Fruit fly (Drosophila melanogaster): ENCODE results near the gene EndoGI.
A peak's percentile ranks its signal among the peaks of the same experiment; 100 is the strongest.

EndoGI gene

DNA sequence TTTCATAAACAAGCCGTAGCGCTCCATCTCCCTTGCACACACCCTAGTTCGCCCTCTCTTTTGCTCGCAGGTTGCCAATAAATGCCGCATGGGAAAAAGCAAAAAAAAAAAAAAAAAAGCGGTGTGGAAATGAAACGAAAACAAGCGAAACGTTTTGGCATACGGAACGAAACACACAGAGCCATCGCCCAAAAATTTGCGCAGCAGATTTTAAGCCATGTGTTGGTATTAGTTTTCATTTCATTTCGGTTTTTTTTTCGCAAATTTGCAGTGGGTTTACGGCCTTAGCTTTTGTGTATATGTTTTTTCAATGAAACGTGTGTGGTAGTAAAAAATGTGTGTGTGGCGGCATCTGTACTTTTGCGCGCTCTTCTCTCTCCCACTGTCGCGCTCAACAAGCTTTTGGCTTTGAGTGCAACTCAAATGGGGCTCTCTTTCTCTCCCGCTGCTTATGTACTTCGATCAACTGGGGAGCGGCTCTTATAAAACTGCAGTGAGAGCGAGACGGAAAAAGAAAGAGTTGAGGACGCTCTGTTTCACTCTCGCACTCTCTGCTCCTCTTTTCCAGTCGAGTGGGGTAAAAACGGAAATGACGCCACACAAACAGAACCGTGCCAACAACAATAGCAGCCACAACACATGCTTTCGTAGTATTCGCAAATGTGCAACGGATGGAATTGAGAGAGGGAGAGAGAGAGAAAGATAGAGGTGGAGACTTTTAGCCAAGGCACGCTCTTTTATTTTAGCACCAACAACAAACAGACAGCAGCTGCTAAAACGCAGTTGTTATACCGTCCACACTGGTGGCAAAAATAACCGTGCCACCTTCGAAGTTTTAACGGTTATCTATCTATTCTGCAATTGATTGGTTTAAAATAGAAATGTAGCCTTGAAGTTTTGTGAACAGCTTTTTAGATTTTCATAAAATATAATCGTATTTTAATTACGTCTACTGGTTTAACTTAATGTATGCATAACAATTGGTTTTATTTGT is 27.1 kb downstream of the EndoGI start:
- TF ChIP-seq CG1620 (GFP tag; optimal IDR thresholded peaks at IDR 0.05) (peak; percentile 22), CG14711 (tag; optimal IDR thresholded peaks at IDR 0.05) (peak; percentile 57), Hr96 (GFP tag; optimal IDR thresholded peaks at IDR 0.05) (peak; percentile 15), CG5204 (GFP tag; optimal IDR thresholded peaks at IDR 0.05) (peak; percentile 77), cnc (optimal IDR thresholded peaks at IDR 0.05) (no peak), CG7045 (GFP tag; optimal IDR thresholded peaks at IDR 0.05) (peak; percentile 72), Clk (GFP tag; optimal IDR thresholded peaks at IDR 0.05) (peak; percentile 62), CG12768 (GFP tag; optimal IDR thresholded peaks at IDR 0.05) (peak; percentile 81), Mnt (GFP tag; optimal IDR thresholded peaks at IDR 0.05) (peak; percentile 94), kay (GFP tag; ENCODE audit: borderline replicate concordance) (peak; percentile 97), ovo (GFP tag; optimal IDR thresholded peaks at IDR 0.05) (peak; percentile 25), tj (GFP tag; optimal IDR thresholded peaks at IDR 0.05) (peak; percentile 42), bab1 (GFP tag; optimal IDR thresholded peaks at IDR 0.05) (peak; percentile 76), pad (GFP tag; optimal IDR thresholded peaks at IDR 0.05) (peak; percentile 100), toe (GFP tag; optimal IDR thresholded peaks at IDR 0.05) (no peak), cic (GFP tag; optimal IDR thresholded peaks at IDR 0.05) (peak; percentile 100), CG7101 (tag; optimal IDR thresholded peaks at IDR 0.05) (peak; percentile 70), Crg-1 (GFP tag; optimal IDR thresholded peaks at IDR 0.05) (peak; percentile 54), CG33017 (tag; optimal IDR thresholded peaks at IDR 0.05) (peak; percentile 79), CG11617 (GFP tag; optimal IDR thresholded peaks at IDR 0.05) (peak; percentile 53)

DNA sequence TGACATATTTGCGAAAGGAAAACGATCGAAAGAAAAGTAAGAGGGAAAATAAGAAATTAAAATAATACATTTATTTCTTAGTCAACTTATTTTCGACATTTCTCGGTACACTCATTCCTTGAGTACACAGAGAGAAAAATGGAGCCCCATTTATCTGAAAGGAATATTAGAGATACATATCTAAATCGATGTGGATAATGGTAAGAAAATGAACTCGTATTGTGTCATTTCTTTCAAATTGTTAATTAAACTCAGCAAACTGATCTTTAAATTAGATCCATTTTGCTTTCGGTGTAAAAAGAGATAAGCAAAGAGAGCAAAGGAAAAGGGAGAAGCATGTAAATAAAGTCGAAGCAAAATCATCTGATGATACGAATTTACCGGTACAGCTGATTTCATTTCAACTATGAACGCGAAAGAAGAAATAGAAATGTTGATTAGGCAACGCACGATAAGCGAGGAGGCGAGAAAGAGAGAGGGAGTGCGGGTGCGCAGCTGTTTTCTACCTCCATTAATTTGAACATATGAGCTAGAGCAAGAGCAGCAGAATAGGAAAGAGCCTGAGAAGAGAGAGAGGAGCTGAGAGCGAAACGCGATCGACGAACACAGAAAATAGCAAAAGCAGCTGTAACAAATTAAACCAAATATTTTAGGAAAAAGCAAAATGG is 28.3 kb downstream of the EndoGI start:
- TF ChIP-seq CG12768 (GFP tag; optimal IDR thresholded peaks at IDR 0.05): peak; percentile 6
- TF ChIP-seq tj (GFP tag; optimal IDR thresholded peaks at IDR 0.05): no peak
- peak; percentile 83 for TF ChIP-seq CG7101 (tag; optimal IDR thresholded peaks at IDR 0.05)
- peak; percentile 45 for TF ChIP-seq CG5204 (GFP tag; optimal IDR thresholded peaks at IDR 0.05)
- TF ChIP-seq kay (GFP tag; ENCODE audit: borderline replicate concordance): peak; percentile 90
- peak; percentile 22 for TF ChIP-seq toe (GFP tag; optimal IDR thresholded peaks at IDR 0.05)
- TF ChIP-seq CG7045 (GFP tag; optimal IDR thresholded peaks at IDR 0.05): peak; percentile 35
- TF ChIP-seq Mnt (GFP tag; optimal IDR thresholded peaks at IDR 0.05): peak; percentile 21
- TF ChIP-seq ovo (GFP tag; optimal IDR thresholded peaks at IDR 0.05): no peak
- peak; percentile 30 for TF ChIP-seq CG1620 (GFP tag; optimal IDR thresholded peaks at IDR 0.05)
- no peak for TF ChIP-seq Crg-1 (GFP tag; optimal IDR thresholded peaks at IDR 0.05)
- TF ChIP-seq pad (GFP tag; optimal IDR thresholded peaks at IDR 0.05): no peak
- no peak for TF ChIP-seq cnc (optimal IDR thresholded peaks at IDR 0.05)
- no peak for TF ChIP-seq cic (GFP tag; optimal IDR thresholded peaks at IDR 0.05)
- TF ChIP-seq Clk (GFP tag; optimal IDR thresholded peaks at IDR 0.05): peak; percentile 54
- peak; percentile 62 for TF ChIP-seq bab1 (GFP tag; optimal IDR thresholded peaks at IDR 0.05)
- peak; percentile 86 for TF ChIP-seq CG33017 (tag; optimal IDR thresholded peaks at IDR 0.05)
- TF ChIP-seq CG14711 (tag; optimal IDR thresholded peaks at IDR 0.05): peak; percentile 86

- TF ChIP-seq bab1 (GFP tag; optimal IDR thresholded peaks at IDR 0.05) (peak; percentile 66), toe (GFP tag; optimal IDR thresholded peaks at IDR 0.05) (no peak), CG7101 (tag; optimal IDR thresholded peaks at IDR 0.05) (peak; percentile 75), kay (GFP tag; ENCODE audit: borderline replicate concordance) (peak; percentile 24), CG5204 (GFP tag; optimal IDR thresholded peaks at IDR 0.05) (peak; percentile 52), pad (GFP tag; optimal IDR thresholded peaks at IDR 0.05) (peak; percentile 84), ovo (GFP tag; optimal IDR thresholded peaks at IDR 0.05) (peak; percentile 51), CG1620 (GFP tag; optimal IDR thresholded peaks at IDR 0.05) (no peak), Hr96 (GFP tag; optimal IDR thresholded peaks at IDR 0.05) (no peak), cic (GFP tag; optimal IDR thresholded peaks at IDR 0.05) (peak; percentile 87), CG14711 (tag; optimal IDR thresholded peaks at IDR 0.05) (peak; percentile 64), cnc (optimal IDR thresholded peaks at IDR 0.05) (no peak), Crg-1 (GFP tag; optimal IDR thresholded peaks at IDR 0.05) (peak; percentile 11), Mnt (GFP tag; optimal IDR thresholded peaks at IDR 0.05) (peak; percentile 29), CG12768 (GFP tag; optimal IDR thresholded peaks at IDR 0.05) (peak; percentile 81), CG7045 (GFP tag; optimal IDR thresholded peaks at IDR 0.05) (peak; percentile 57), tj (GFP tag; optimal IDR thresholded peaks at IDR 0.05) (peak; percentile 23), CG33017 (tag; optimal IDR thresholded peaks at IDR 0.05) (peak; percentile 68), Clk (GFP tag; optimal IDR thresholded peaks at IDR 0.05) (no peak), CG11617 (GFP tag; optimal IDR thresholded peaks at IDR 0.05) (peak; percentile 77)
These were observed 29.0 kb downstream of the EndoGI start for dm6 chr2L:16286360-16287005.

- TF ChIP-seq tj (GFP tag; optimal IDR thresholded peaks at IDR 0.05): no peak
- no peak for TF ChIP-seq cic (GFP tag; optimal IDR thresholded peaks at IDR 0.05)
- no peak for TF ChIP-seq CG33017 (tag; optimal IDR thresholded peaks at IDR 0.05)
- no peak for TF ChIP-seq ovo (GFP tag; optimal IDR thresholded peaks at IDR 0.05)
- TF ChIP-seq CG11617 (GFP tag; optimal IDR thresholded peaks at IDR 0.05): no peak
- no peak for TF ChIP-seq Mnt (GFP tag; optimal IDR thresholded peaks at IDR 0.05)
- TF ChIP-seq CG7045 (GFP tag; optimal IDR thresholded peaks at IDR 0.05): no peak
These were observed 29.6 kb downstream of the EndoGI start for dm6 chr2L:16287006-16287601.
